Worm (Caenorhabditis elegans) whole organism, L4/young adult: ENCODE data around the gene sre-51.

Source experiments
- W03F9.2 ChIP-seq: fragments of 150-350 bp; optimal IDR thresholded peaks from 2 replicates; lab custom pipeline; 2014; ENCODE audit warnings: missing biosample characterization, missing genetic modification characterization
- dao-5 ChIP-seq: sonication (generic microtip); optimal IDR thresholded peaks from 2 replicates; lab custom pipeline; 2016; ENCODE audit warnings: missing genotype, missing genetic modification characterization, moderate library complexity, missing compliant biosample characterization
- him-1 ChIP-seq: sonication (generic microtip); optimal IDR thresholded peaks from 2 replicates; lab custom pipeline; 2016; ENCODE audit warnings: missing genotype, missing genetic modification reagents, missing genetic modification characterization, missing compliant biosample characterization

DNA sequence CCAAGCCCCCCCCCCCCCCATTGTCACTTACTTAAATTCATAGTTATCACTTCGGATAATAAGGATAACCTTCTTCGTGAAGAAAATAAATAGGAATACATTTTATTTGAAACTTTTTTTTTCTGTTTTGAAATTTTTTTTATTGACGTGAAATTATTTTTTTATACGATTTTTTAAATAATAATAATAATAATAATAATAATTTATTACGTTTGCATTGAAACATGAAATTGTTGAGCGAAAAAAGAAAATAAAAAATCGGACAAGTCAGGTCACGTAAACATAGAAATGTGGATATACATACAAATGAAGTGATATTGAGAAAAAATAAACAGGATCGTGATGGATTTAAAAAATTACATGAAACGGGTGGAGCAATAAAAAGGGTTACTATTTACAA lies 2.0 kb upstream of the sre-51 start, which contains the start of gene C50E10.2:
- TF ChIP-seq W03F9.2 (tag; lab: Kevin White, UChicago), result no peak
- TF ChIP-seq him-1 (tag; lab: Kevin White, UChicago), result no peak
- no peak for TF ChIP-seq dao-5 (tag; lab: Kevin White, UChicago)
